Worm (Caenorhabditis elegans): ENCODE data around the gene nhr-150.

Gene nhr-150

ce11 chrV:15445437-15445836, 35.8 kb downstream of the nhr-150 start, which contains the start of gene srh-239:
TSS of gene srh-239 (plus strand) at chrV:15445737.
- TF ChIP-seq jun-1 (tag; optimal IDR thresholded peaks at IDR 0.05) (no peak), egl-5 (tag; optimal IDR thresholded peaks at IDR 0.05) (no peak), unc-62 (GFP tag; optimal IDR thresholded peaks at IDR 0.05) (no peak), nhr-11 (tag; optimal IDR thresholded peaks at IDR 0.05) (no peak), elt-3 (tag; optimal IDR thresholded peaks at IDR 0.05) (no peak), R02D3.7 (tag; optimal IDR thresholded peaks at IDR 0.05) (no peak), elt-2 (tag; optimal IDR thresholded peaks at IDR 0.05) (no peak), fkh-2 (tag; optimal IDR thresholded peaks at IDR 0.05) (no peak), ama-1 (optimal IDR thresholded peaks at IDR 0.05) (no peak), nhr-76 (tag; optimal IDR thresholded peaks at IDR 0.05) (no peak), lin-39 (tag; optimal IDR thresholded peaks at IDR 0.05) (no peak), hmg-11 (tag; optimal IDR thresholded peaks at IDR 0.05) (no peak), fos-1 (tag; optimal IDR thresholded peaks at IDR 0.05) (no peak), aly-2 (tag; optimal IDR thresholded peaks at IDR 0.05) (no peak), pqm-1 (tag; optimal IDR thresholded peaks at IDR 0.05) (no peak), snpc-4 (tag; optimal IDR thresholded peaks at IDR 0.05) (no peak), zag-1 (tag; optimal IDR thresholded peaks at IDR 0.05) (no peak), egl-27 (tag; optimal IDR thresholded peaks at IDR 0.05) (no peak), lsy-12 (tag; optimal IDR thresholded peaks at IDR 0.05) (no peak), eor-1 (tag; optimal IDR thresholded peaks at IDR 0.05) (no peak)

ce11 chrV:15444615-15445014, 36.6 kb downstream of the nhr-150 start, which contains the start of gene T26H5.9:
TSS of gene T26H5.9 (plus strand) at chrV:15444916.
- TF ChIP-seq aly-2 (tag; optimal IDR thresholded peaks at IDR 0.05) = no peak
- TF ChIP-seq lin-15B (tag; optimal IDR thresholded peaks at IDR 0.05) = no peak
- TF ChIP-seq lin-39 (tag; optimal IDR thresholded peaks at IDR 0.05) = no peak
- TF ChIP-seq pqm-1 (tag; optimal IDR thresholded peaks at IDR 0.05) = peak; percentile 12
- no peak for TF ChIP-seq zag-1 (tag; optimal IDR thresholded peaks at IDR 0.05)
- no peak for TF ChIP-seq lsy-12 (tag; optimal IDR thresholded peaks at IDR 0.05)
- no peak for TF ChIP-seq fkh-10 (GFP tag; optimal IDR thresholded peaks at IDR 0.05)
- no peak for TF ChIP-seq skn-1 (tag; optimal IDR thresholded peaks at IDR 0.05)
- no peak for TF ChIP-seq nhr-76 (tag; optimal IDR thresholded peaks at IDR 0.05)
- TF ChIP-seq fos-1 (tag; optimal IDR thresholded peaks at IDR 0.05) = no peak
- peak; percentile 65 for TF ChIP-seq elt-2 (tag; optimal IDR thresholded peaks at IDR 0.05)

- TF ChIP-seq snpc-4 (tag; optimal IDR thresholded peaks at IDR 0.05) = no peak
- TF ChIP-seq zag-1 (tag; optimal IDR thresholded peaks at IDR 0.05) = no peak
- no peak for TF ChIP-seq tbx-2 (tag; optimal IDR thresholded peaks at IDR 0.05)
- TF ChIP-seq unc-39 (tag; optimal IDR thresholded peaks at IDR 0.05) = no peak
- TF ChIP-seq ama-1 (optimal IDR thresholded peaks at IDR 0.05) = no peak
- no peak for TF ChIP-seq daf-12 (tag; optimal IDR thresholded peaks at IDR 0.05)
- TF ChIP-seq nhr-23 (tag; optimal IDR thresholded peaks at IDR 0.05) = no peak
- no peak for TF ChIP-seq ZK546.5 (tag; optimal IDR thresholded peaks at IDR 0.05)
- no peak for TF ChIP-seq ceh-28 (tag; optimal IDR thresholded peaks at IDR 0.05)
- no peak for TF ChIP-seq ztf-4 (tag; optimal IDR thresholded peaks at IDR 0.05)
- no peak for TF ChIP-seq nhr-28 (tag; optimal IDR thresholded peaks at IDR 0.05)
- no peak for TF ChIP-seq ceh-82 (tag; optimal IDR thresholded peaks at IDR 0.05)
- no peak for TF ChIP-seq sea-2 (GFP tag; optimal IDR thresholded peaks at IDR 0.05)
- no peak for TF ChIP-seq mml-1 (tag; optimal IDR thresholded peaks at IDR 0.05)
- no peak for TF ChIP-seq nhr-11 (tag; optimal IDR thresholded peaks at IDR 0.05)
- no peak for TF ChIP-seq fos-1 (tag; optimal IDR thresholded peaks at IDR 0.05)
- no peak for TF ChIP-seq unc-62 (GFP tag; optimal IDR thresholded peaks at IDR 0.05)
These were observed 37.1 kb downstream of the nhr-150 start, which contains the start of gene T26H5.11 for ce11 chrV:15444188-15444587. TSS of gene T26H5.11 (minus strand) at chrV:15444288.

- TF ChIP-seq nhr-77 (tag; optimal IDR thresholded peaks at IDR 0.05) = no peak
- no peak for TF ChIP-seq nhr-12 (tag; optimal IDR thresholded peaks at IDR 0.05)
- no peak for TF ChIP-seq elt-1 (tag; optimal IDR thresholded peaks at IDR 0.05)
- TF ChIP-seq egl-5 (tag; optimal IDR thresholded peaks at IDR 0.05) = no peak
- no peak for TF ChIP-seq eor-1 (tag; optimal IDR thresholded peaks at IDR 0.05)
- no peak for TF ChIP-seq ceh-16 (tag; optimal IDR thresholded peaks at IDR 0.05)
- no peak for TF ChIP-seq nhr-23 (tag; optimal IDR thresholded peaks at IDR 0.05)
These were observed 37.6 kb downstream of the nhr-150 start, which contains the start of gene T26H5.10 for ce11 chrV:15443708-15444107. TSS of gene T26H5.10 (minus strand) at chrV:15443808.
